Worm (Caenorhabditis elegans) whole organism, early embryonic: Measurements from ENCODE around the gene C06H5.11.

Source experiments
- ama-1 ChIP-seq: fragments of 150-350 bp; optimal IDR thresholded peaks from 2 replicates; lab custom pipeline; 2014
- flt-1 ChIP-seq: fragments of 200-800 bp; sonication (Bioruptor generic); IDR thresholded peaks from 2 replicates; pipeline ENCODE4 v1.3.6; 2022; ENCODE audit warnings: missing genetic modification characterization, missing compliant biosample characterization
- tra-4 ChIP-seq: sonication (generic microtip); optimal IDR thresholded peaks from 2 replicates; lab custom pipeline; 2017; ENCODE audit warnings: missing genetic modification characterization, missing compliant biosample characterization

DNA sequence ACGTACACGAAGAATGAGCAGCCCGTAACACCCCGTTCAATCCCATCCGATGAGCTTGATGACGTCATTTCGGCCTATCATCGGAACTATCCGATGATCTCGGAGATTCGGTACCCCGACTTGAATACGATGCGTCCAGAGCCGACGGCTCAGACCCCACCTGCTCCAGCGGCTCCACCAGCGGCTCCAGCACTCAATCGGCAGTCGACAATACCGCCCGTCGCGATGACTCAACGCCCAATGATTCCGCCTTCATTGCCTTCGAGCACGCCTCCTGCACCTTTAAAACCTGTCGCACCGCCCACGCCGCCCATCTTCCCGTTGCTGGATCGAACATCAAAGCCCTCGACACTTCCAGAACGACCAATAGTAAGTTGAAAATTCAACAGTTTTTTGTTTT lies 34.3 kb upstream of the C06H5.11 start:
- TF ChIP-seq tra-4 (tag; lab: Kevin White, UChicago) (no peak), flt-1 (GFP tag; lab: Robert Waterston, UW) (no peak), ama-1 (lab: Kevin White, UChicago) (no peak)
